Worm (Caenorhabditis elegans): ENCODE results near the gene C17G10.6.

Gene C17G10.6

ce11 chrII:5648272-5648671, 45.2 kb upstream of the C17G10.6 start, which contains the start of gene ddl-1:
TSS of gene ddl-1 (minus strand) at chrII:5648372.
- TF ChIP-seq ztf-11 (tag; optimal IDR thresholded peaks at IDR 0.05): no peak
- no peak for TF ChIP-seq elt-3 (tag; optimal IDR thresholded peaks at IDR 0.05)
- no peak for TF ChIP-seq elt-1 (tag; optimal IDR thresholded peaks at IDR 0.05)
- no peak for TF ChIP-seq pqm-1 (tag; optimal IDR thresholded peaks at IDR 0.05)
- TF ChIP-seq skn-1 (tag; optimal IDR thresholded peaks at IDR 0.05): no peak
- TF ChIP-seq nhr-28 (tag; optimal IDR thresholded peaks at IDR 0.05): no peak
- TF ChIP-seq lsy-12 (tag; optimal IDR thresholded peaks at IDR 0.05): no peak
- TF ChIP-seq nhr-237 (tag; optimal IDR thresholded peaks at IDR 0.05): no peak
- TF ChIP-seq hmg-11 (tag; optimal IDR thresholded peaks at IDR 0.05): no peak
- TF ChIP-seq nhr-43 (tag; optimal IDR thresholded peaks at IDR 0.05; ENCODE audit: poor library complexity, severe bottlenecking): no peak
- TF ChIP-seq eor-1 (tag; optimal IDR thresholded peaks at IDR 0.05): no peak
- no peak for TF ChIP-seq ceh-9 (tag; optimal IDR thresholded peaks at IDR 0.05)

- no peak for TF ChIP-seq jun-1 (tag; optimal IDR thresholded peaks at IDR 0.05)
- no peak for TF ChIP-seq fos-1 (tag; optimal IDR thresholded peaks at IDR 0.05)
Measured at ce11 chrII:5646942-5647341, 43.8 kb upstream of the C17G10.6 start, which contains the start of gene F59E12.9. TSS of gene F59E12.9 (minus strand) at chrII:5647042.

ce11 chrII:5642110-5642509, 39.0 kb upstream of the C17G10.6 start:
- TF ChIP-seq skn-1 (tag; optimal IDR thresholded peaks at IDR 0.05): no peak

- no peak for TF ChIP-seq nhr-23 (tag; optimal IDR thresholded peaks at IDR 0.05)
- TF ChIP-seq skn-1 (tag; optimal IDR thresholded peaks at IDR 0.05): no peak
- TF ChIP-seq aly-2 (tag; optimal IDR thresholded peaks at IDR 0.05): no peak
- no peak for TF ChIP-seq fkh-2 (tag; optimal IDR thresholded peaks at IDR 0.05)
- no peak for TF ChIP-seq pqm-1 (tag; optimal IDR thresholded peaks at IDR 0.05)
- no peak for TF ChIP-seq elt-1 (tag; optimal IDR thresholded peaks at IDR 0.05)
- TF ChIP-seq nhr-237 (tag; optimal IDR thresholded peaks at IDR 0.05): no peak
- TF ChIP-seq eor-1 (tag; optimal IDR thresholded peaks at IDR 0.05): no peak
- TF ChIP-seq ceh-16 (tag; optimal IDR thresholded peaks at IDR 0.05): no peak
- TF ChIP-seq nhr-28 (tag; optimal IDR thresholded peaks at IDR 0.05): no peak
- TF ChIP-seq ceh-9 (tag; optimal IDR thresholded peaks at IDR 0.05): no peak
- no peak for TF ChIP-seq ama-1 (optimal IDR thresholded peaks at IDR 0.05)
- no peak for TF ChIP-seq daf-12 (tag; optimal IDR thresholded peaks at IDR 0.05)
- no peak for TF ChIP-seq egl-5 (tag; optimal IDR thresholded peaks at IDR 0.05)
- no peak for TF ChIP-seq jun-1 (tag; optimal IDR thresholded peaks at IDR 0.05)
- no peak for TF ChIP-seq ztf-11 (tag; optimal IDR thresholded peaks at IDR 0.05)
Measured at ce11 chrII:5640362-5641079, 37.4 kb upstream of the C17G10.6 start.

- TF ChIP-seq eor-1 (tag; optimal IDR thresholded peaks at IDR 0.05) (no peak), fos-1 (tag; optimal IDR thresholded peaks at IDR 0.05) (no peak), hmg-11 (tag; optimal IDR thresholded peaks at IDR 0.05) (no peak), nhr-67 (tag; optimal IDR thresholded peaks at IDR 0.05) (no peak), elt-3 (tag; optimal IDR thresholded peaks at IDR 0.05) (no peak), snpc-4 (tag; optimal IDR thresholded peaks at IDR 0.05) (no peak), lin-39 (tag; optimal IDR thresholded peaks at IDR 0.05) (no peak), nhr-23 (tag; optimal IDR thresholded peaks at IDR 0.05) (no peak), ZK546.5 (tag; optimal IDR thresholded peaks at IDR 0.05) (no peak), skn-1 (tag; optimal IDR thresholded peaks at IDR 0.05) (no peak), nhr-25 (tag; optimal IDR thresholded peaks at IDR 0.05) (no peak), nhr-43 (tag; optimal IDR thresholded peaks at IDR 0.05; ENCODE audit: poor library complexity, severe bottlenecking) (no peak), nhr-76 (tag; optimal IDR thresholded peaks at IDR 0.05) (no peak), nhr-237 (tag; optimal IDR thresholded peaks at IDR 0.05) (no peak), unc-62 (GFP tag; optimal IDR thresholded peaks at IDR 0.05) (no peak)
Measured at ce11 chrII:5638059-5638458, 35.0 kb upstream of the C17G10.6 start, which contains the start of gene F59E12.3. TSS of gene F59E12.3 (plus strand) at chrII:5638359.

ce11 chrII:5636826-5637225, 33.7 kb upstream of the C17G10.6 start, which contains the start of gene F59E12.8:
TSS of gene F59E12.8 (minus strand) at chrII:5636926.
- TF ChIP-seq mml-1 (tag; optimal IDR thresholded peaks at IDR 0.05): no peak
- TF ChIP-seq pha-4 (tag; optimal IDR thresholded peaks at IDR 0.05): no peak
- no peak for TF ChIP-seq fkh-10 (GFP tag; optimal IDR thresholded peaks at IDR 0.05)
